Worm (Caenorhabditis elegans) whole organism, L4 larva: Measurements from ENCODE around the gene str-39.

Experiments used
- R02D3.7 ChIP-seq: fragments of 150-350 bp; sonication (generic microtip); optimal IDR thresholded peaks from 3 replicates; lab custom pipeline; 2014; ENCODE audit warnings: missing biosample characterization, missing genetic modification characterization
- arid-1 ChIP-seq: fragments of 200-800 bp; sonication (Bioruptor generic); conservative IDR thresholded peaks from 2 replicates; pipeline ENCODE4 v1.3.6; 2022; ENCODE audit warnings: missing genetic modification reagents, missing genetic modification characterization, missing compliant biosample characterization
- ceh-82 ChIP-seq: sonication (generic microtip); optimal IDR thresholded peaks from 2 replicates; lab custom pipeline; 2017; ENCODE audit warnings: missing biosample characterization, missing genetic modification characterization
- nhr-10 ChIP-seq: fragments of 150-350 bp; optimal IDR thresholded peaks from 2 replicates; lab custom pipeline; 2014; ENCODE audit warnings: missing biosample characterization, missing genetic modification characterization
- nhr-28 ChIP-seq: fragments of 150-350 bp; optimal IDR thresholded peaks from 2 replicates; lab custom pipeline; 2014; ENCODE audit warnings: missing biosample characterization, missing genetic modification characterization
- nhr-77 ChIP-seq: fragments of 150-350 bp; optimal IDR thresholded peaks from 2 replicates; lab custom pipeline; 2014; ENCODE audit warnings: missing biosample characterization, missing genetic modification characterization
- skn-1 ChIP-seq: fragments of 150-350 bp; optimal IDR thresholded peaks from 2 replicates; lab custom pipeline; 2014; ENCODE audit warnings: missing biosample characterization, missing genetic modification characterization
- unc-130 ChIP-seq: sonication (generic microtip); optimal IDR thresholded peaks from 2 replicates; lab custom pipeline; 2016; ENCODE audit warnings: missing genetic modification reagents, missing genetic modification characterization, missing compliant biosample characterization
- zag-1 ChIP-seq: fragments of 150-350 bp; optimal IDR thresholded peaks from 2 replicates; lab custom pipeline; 2014; ENCODE audit warnings: missing biosample characterization, missing genetic modification characterization

- no peak for TF ChIP-seq arid-1 (GFP tag; lab: Robert Waterston, UW)
- no peak for TF ChIP-seq ceh-82 (tag; lab: Kevin White, UChicago)
- TF ChIP-seq skn-1 (tag; lab: Kevin White, UChicago): no peak
- TF ChIP-seq nhr-77 (tag; lab: Kevin White, UChicago): peak; percentile 17
- no peak for TF ChIP-seq R02D3.7 (tag; lab: Kevin White, UChicago)
- no peak for TF ChIP-seq unc-130 (GFP tag; lab: Kevin White, UChicago)
- TF ChIP-seq nhr-28 (tag; lab: Kevin White, UChicago): peak; percentile 86
- no peak for TF ChIP-seq zag-1 (tag; lab: Kevin White, UChicago)
- no peak for TF ChIP-seq nhr-10 (tag; lab: Kevin White, UChicago)
These were observed 655 bp upstream of the str-39 start for ce11 chrV:2880356-2880755.
